Worm (Caenorhabditis elegans) whole organism, early embryonic: ENCODE data around the gene msp-78.

Experiments
- B0310.2 ChIP-seq: sonication (generic microtip); optimal IDR thresholded peaks from 2 replicates; lab custom pipeline; 2016; ENCODE audit warnings: mild to moderate bottlenecking, missing genetic modification characterization, missing compliant biosample characterization
- F13C5.2 ChIP-seq: sonication (generic microtip); optimal IDR thresholded peaks from 2 replicates; lab custom pipeline; 2017; ENCODE audit warnings: mild to moderate bottlenecking, missing genetic modification characterization, inconsistent platforms, missing compliant biosample characterization
- aly-1 ChIP-seq: sonication (generic microtip); optimal IDR thresholded peaks from 2 replicates; lab custom pipeline; 2016; ENCODE audit warnings: missing genetic modification characterization, missing compliant biosample characterization
- ama-1 ChIP-seq: fragments of 150-350 bp; optimal IDR thresholded peaks from 2 replicates; lab custom pipeline; 2014
- ceh-13 ChIP-seq: fragments of 200-800 bp; sonication (Bioruptor generic); optimal IDR thresholded peaks from 2 replicates; lab custom pipeline; 2018; ENCODE audit warnings: mild to moderate bottlenecking, missing genetic modification characterization, missing compliant biosample characterization
- ceh-36 ChIP-seq: sonication (generic microtip); optimal IDR thresholded peaks from 2 replicates; lab custom pipeline; 2016; ENCODE audit warnings: missing genetic modification characterization, inconsistent platforms, missing compliant biosample characterization
- ets-7 ChIP-seq: sonication (generic microtip); optimal IDR thresholded peaks from 2 replicates; lab custom pipeline; 2016; ENCODE audit warnings: missing genotype, missing genetic modification characterization, missing compliant biosample characterization
- flt-1 ChIP-seq: fragments of 200-800 bp; sonication (Bioruptor generic); IDR thresholded peaks from 2 replicates; pipeline ENCODE4 v1.3.6; 2022; ENCODE audit warnings: missing genetic modification characterization, missing compliant biosample characterization
- hmbx-1 ChIP-seq: sonication (generic microtip); optimal IDR thresholded peaks from 2 replicates; lab custom pipeline; 2016; ENCODE audit warnings: mild to moderate bottlenecking, missing genetic modification characterization, missing compliant biosample characterization
- hmg-4 ChIP-seq: fragments of 200-800 bp; sonication (Bioruptor generic); optimal IDR thresholded peaks from 2 replicates; lab custom pipeline; 2018; ENCODE audit warnings: mild to moderate bottlenecking, missing genetic modification characterization, missing compliant biosample characterization
- hnd-1 ChIP-seq: sonication (generic microtip); optimal IDR thresholded peaks from 2 replicates; lab custom pipeline; 2016; ENCODE audit warnings: missing genetic modification characterization, missing compliant biosample characterization
- pes-1 ChIP-seq: fragments of 200-800 bp; sonication (Bioruptor generic); IDR thresholded peaks from 2 replicates; pipeline ENCODE4 v1.3.6; 2022; ENCODE audit warnings: missing genetic modification reagents, missing genetic modification characterization, missing compliant biosample characterization
- scrt-1 ChIP-seq: fragments of 200-800 bp; sonication (Bioruptor generic); IDR thresholded peaks from 2 replicates; pipeline ENCODE4 v1.3.6; 2022; ENCODE audit warnings: missing genetic modification characterization, missing compliant biosample characterization
- sea-1 ChIP-seq: fragments of 200-800 bp; sonication (Bioruptor generic); conservative IDR thresholded peaks from 2 replicates; pipeline ENCODE4 v1.3.6; 2022; ENCODE audit warnings: missing genetic modification characterization, missing compliant biosample characterization
- tbx-11 ChIP-seq: fragments of 200-800 bp; sonication (Bioruptor generic); IDR thresholded peaks from 2 replicates; pipeline ENCODE4 v1.3.6; 2022; ENCODE audit warnings: missing genetic modification characterization, missing compliant biosample characterization
- tbx-37 ChIP-seq: fragments of 200-800 bp; sonication (Bioruptor generic); conservative IDR thresholded peaks from 2 replicates; pipeline ENCODE4 v1.3.6; 2022; ENCODE audit warnings: missing genetic modification reagents, missing genetic modification characterization, missing compliant biosample characterization
- tra-4 ChIP-seq: sonication (generic microtip); optimal IDR thresholded peaks from 2 replicates; lab custom pipeline; 2017; ENCODE audit warnings: missing genetic modification characterization, missing compliant biosample characterization

The msp-78 gene

ce11 chrIV:9784689-9785088 lies 14.8 kb downstream of the msp-78 start, which contains the start of gene sre-4:
Gene sre-4 (minus strand): TSS chrIV:9784789.
- no peak for TF ChIP-seq aly-1
- no peak for TF ChIP-seq hmg-4
- TF ChIP-seq ama-1 (lab: Kevin White, UChicago), result no peak
- no peak for TF ChIP-seq hmbx-1 (tag; lab: Kevin White, UChicago)
- TF ChIP-seq ets-7 (tag; lab: Kevin White, UChicago), result no peak
- no peak for TF ChIP-seq ceh-36
- no peak for TF ChIP-seq ceh-13 (GFP tag; lab: Kevin White, UChicago)
- no peak for TF ChIP-seq B0310.2 (tag; lab: Kevin White, UChicago)
- TF ChIP-seq F13C5.2 (tag; lab: Kevin White, UChicago), result no peak
- no peak for TF ChIP-seq tbx-37
- TF ChIP-seq sea-1, result no peak
- no peak for TF ChIP-seq flt-1 (GFP tag; lab: Robert Waterston, UW)
- TF ChIP-seq tra-4, result no peak
- no peak for TF ChIP-seq scrt-1 (GFP tag; lab: Robert Waterston, UW)
- TF ChIP-seq pes-1 (GFP tag; lab: Robert Waterston, UW), result no peak
- TF ChIP-seq tbx-11, result no peak
- TF ChIP-seq hnd-1, result no peak

ce11 chrIV:9789496-9789895 lies 19.6 kb downstream of the msp-78 start, which contains the start of gene T13F2.4:
Gene T13F2.4 (plus strand): TSS chrIV:9789796.
- TF ChIP-seq hnd-1 (no peak), hmbx-1 (tag; lab: Kevin White, UChicago) (no peak)

- TF ChIP-seq tbx-37 (no peak), sea-1 (no peak), hmg-4 (no peak), ama-1 (lab: Kevin White, UChicago) (no peak), aly-1 (no peak), hnd-1 (no peak), B0310.2 (tag; lab: Kevin White, UChicago) (no peak), ets-7 (tag; lab: Kevin White, UChicago) (no peak), hmbx-1 (tag; lab: Kevin White, UChicago) (no peak), flt-1 (GFP tag; lab: Robert Waterston, UW) (no peak), ceh-36 (no peak)
Measured at ce11 chrIV:9790708-9791107, 20.9 kb downstream of the msp-78 start.

- TF ChIP-seq sea-1, result no peak
- TF ChIP-seq ets-7 (tag; lab: Kevin White, UChicago), result no peak
- TF ChIP-seq F13C5.2 (tag; lab: Kevin White, UChicago), result no peak
- TF ChIP-seq ama-1 (lab: Kevin White, UChicago), result no peak
- no peak for TF ChIP-seq aly-1
- TF ChIP-seq flt-1 (GFP tag; lab: Robert Waterston, UW), result no peak
- no peak for TF ChIP-seq tra-4
- TF ChIP-seq hmg-4, result no peak
- no peak for TF ChIP-seq B0310.2 (tag; lab: Kevin White, UChicago)
- TF ChIP-seq ceh-13 (GFP tag; lab: Kevin White, UChicago), result no peak
- TF ChIP-seq tbx-11, result no peak
- no peak for TF ChIP-seq pes-1 (GFP tag; lab: Robert Waterston, UW)
- no peak for TF ChIP-seq tbx-37
- TF ChIP-seq scrt-1 (GFP tag; lab: Robert Waterston, UW), result no peak
- no peak for TF ChIP-seq hnd-1
Measured at ce11 chrIV:9795250-9795649, 25.4 kb downstream of the msp-78 start.

- TF ChIP-seq hmbx-1 (tag; lab: Kevin White, UChicago) (no peak), ets-7 (tag; lab: Kevin White, UChicago) (no peak), B0310.2 (tag; lab: Kevin White, UChicago) (no peak), pes-1 (GFP tag; lab: Robert Waterston, UW) (no peak), aly-1 (no peak), sea-1 (no peak), tra-4 (no peak), hmg-4 (no peak), tbx-11 (no peak), F13C5.2 (tag; lab: Kevin White, UChicago) (no peak), ama-1 (lab: Kevin White, UChicago) (no peak), scrt-1 (GFP tag; lab: Robert Waterston, UW) (no peak), hnd-1 (no peak)
Measured at ce11 chrIV:9796494-9796893, 26.6 kb downstream of the msp-78 start, which contains the start of gene pis-1. Gene pis-1 (minus strand): TSS chrIV:9796594.

ce11 chrIV:9797304-9798003 lies 27.6 kb downstream of the msp-78 start, which contains the start of gene T13F2.2:
Gene T13F2.2 (minus strand): TSS chrIV:9797354.
- no peak for TF ChIP-seq B0310.2 (tag; lab: Kevin White, UChicago)
- TF ChIP-seq hmg-4, result no peak
- TF ChIP-seq tbx-37, result no peak
- TF ChIP-seq ceh-36, result no peak
- no peak for TF ChIP-seq tbx-11
- no peak for TF ChIP-seq hnd-1
- no peak for TF ChIP-seq hmbx-1 (tag; lab: Kevin White, UChicago)
- TF ChIP-seq sea-1, result no peak
- no peak for TF ChIP-seq F13C5.2 (tag; lab: Kevin White, UChicago)
- TF ChIP-seq pes-1 (GFP tag; lab: Robert Waterston, UW), result no peak
- TF ChIP-seq scrt-1 (GFP tag; lab: Robert Waterston, UW), result no peak
- TF ChIP-seq aly-1, result no peak
- no peak for TF ChIP-seq flt-1 (GFP tag; lab: Robert Waterston, UW)
- TF ChIP-seq ceh-13 (GFP tag; lab: Kevin White, UChicago), result no peak
- no peak for TF ChIP-seq tra-4
- no peak for TF ChIP-seq ama-1 (lab: Kevin White, UChicago)

ce11 chrIV:9798307-9798706 lies 28.5 kb downstream of the msp-78 start:
- TF ChIP-seq tbx-37 (no peak), scrt-1 (GFP tag; lab: Robert Waterston, UW) (no peak), ceh-13 (GFP tag; lab: Kevin White, UChicago) (no peak), sea-1 (no peak), tra-4 (no peak), flt-1 (GFP tag; lab: Robert Waterston, UW) (no peak), ceh-36 (no peak), tbx-11 (no peak), F13C5.2 (tag; lab: Kevin White, UChicago) (no peak), aly-1 (no peak), ets-7 (tag; lab: Kevin White, UChicago) (no peak), pes-1 (GFP tag; lab: Robert Waterston, UW) (no peak), ama-1 (lab: Kevin White, UChicago) (no peak), hmg-4 (no peak)
